Worm (Caenorhabditis elegans) whole organism, L4 larva: ENCODE data around the gene T01H3.3.
A peak's percentile ranks its signal among the peaks of the same experiment; 100 is the strongest.

Experiments used
- F49E8.2 ChIP-seq: sonication (generic microtip); optimal IDR thresholded peaks from 2 replicates; lab custom pipeline; 2016; ENCODE audit warnings: missing compliant biosample characterization, mild to moderate bottlenecking, missing genetic modification characterization, borderline replicate concordance
- Y105C5A.15 ChIP-seq: fragments of 200-800 bp; sonication (Bioruptor generic); IDR thresholded peaks from 2 replicates; pipeline ENCODE4 v1.3.6; 2022; ENCODE audit warnings: missing genetic modification characterization, missing compliant biosample characterization
- Y48G9A.11 ChIP-seq: fragments of 200-800 bp; sonication (Bioruptor generic); IDR thresholded peaks from 2 replicates; pipeline ENCODE4 v1.3.6; 2022; ENCODE audit warnings: missing genetic modification reagents, missing genetic modification characterization, missing compliant biosample characterization
- ZK337.2 ChIP-seq: fragments of 200-800 bp; sonication (Bioruptor generic); IDR thresholded peaks from 2 replicates; pipeline ENCODE4 v1.3.6; 2022; ENCODE audit warnings: missing genetic modification reagents, missing genetic modification characterization, missing compliant biosample characterization
- ama-1 ChIP-seq: fragments of 150-350 bp; optimal IDR thresholded peaks from 2 replicates; lab custom pipeline; 2014; ENCODE audit warnings: inconsistent platforms, mixed read lengths
- ceh-20 ChIP-seq: fragments of 200-800 bp; sonication (Bioruptor generic); IDR thresholded peaks from 2 replicates; pipeline ENCODE4 v1.3.6; 2022; ENCODE audit warnings: missing genetic modification reagents, missing genetic modification characterization, missing compliant biosample characterization
- ceh-62 ChIP-seq: sonication (generic microtip); optimal IDR thresholded peaks from 2 replicates; lab custom pipeline; 2017; ENCODE audit warnings: missing biosample characterization, missing genetic modification characterization
- ces-1 ChIP-seq: fragments of 150-350 bp; sonication (generic microtip); optimal IDR thresholded peaks from 4 replicates; lab custom pipeline; 2014; ENCODE audit warnings: missing biosample characterization, missing genetic modification reagents, missing genetic modification characterization
- ctbp-1 ChIP-seq: fragments of 200-800 bp; sonication (Bioruptor generic); IDR thresholded peaks from 2 replicates; pipeline ENCODE4 v1.3.6; 2022; ENCODE audit warnings: missing genetic modification reagents, missing genetic modification characterization, missing compliant biosample characterization
- dmd-6 ChIP-seq: fragments of 200-800 bp; sonication (Bioruptor generic); IDR thresholded peaks from 2 replicates; pipeline ENCODE4 v1.3.6; 2022; ENCODE audit warnings: missing genetic modification reagents, missing genetic modification characterization, missing compliant biosample characterization
- dmd-9 ChIP-seq: fragments of 200-800 bp; sonication (Bioruptor generic); IDR thresholded peaks from 2 replicates; pipeline ENCODE4 v1.3.6; 2022; ENCODE audit warnings: missing genetic modification reagents, missing genetic modification characterization, missing compliant biosample characterization
- dpl-1 ChIP-seq: fragments of 150-350 bp; optimal IDR thresholded peaks from 2 replicates; lab custom pipeline; 2014; ENCODE audit warnings: missing biosample characterization, missing genetic modification reagents, missing genetic modification characterization
- duxl-1 ChIP-seq: sonication (generic microtip); optimal IDR thresholded peaks from 2 replicates; lab custom pipeline; 2016; ENCODE audit warnings: mild to moderate bottlenecking, missing genetic modification characterization, moderate library complexity, missing compliant biosample characterization; ENCODE audit not compliant: poor library complexity
- dve-1 ChIP-seq: sonication (generic microtip); optimal IDR thresholded peaks from 2 replicates; lab custom pipeline; 2017; ENCODE audit warnings: antibody characterized with exemption, mild to moderate bottlenecking, missing genetic modification characterization, missing compliant biosample characterization; ENCODE audit not compliant: insufficient read depth
- egl-43 ChIP-seq: fragments of 200-800 bp; sonication (Bioruptor generic); IDR thresholded peaks from 2 replicates; pipeline ENCODE4 v1.3.6; 2022; ENCODE audit warnings: missing genetic modification reagents, missing genetic modification characterization, missing compliant biosample characterization
- fos-1 ChIP-seq: fragments of 150-350 bp; optimal IDR thresholded peaks from 2 replicates; lab custom pipeline; 2014; ENCODE audit warnings: missing biosample characterization, missing genetic modification characterization
- gei-8 ChIP-seq: fragments of 200-800 bp; sonication (Bioruptor generic); optimal IDR thresholded peaks from 2 replicates; lab custom pipeline; 2018; ENCODE audit warnings: mild to moderate bottlenecking, missing genetic modification characterization, missing compliant biosample characterization
- hlh-11 ChIP-seq: fragments of 200-800 bp; sonication (Bioruptor generic); optimal IDR thresholded peaks from 2 replicates; lab custom pipeline; 2018; ENCODE audit warnings: mild to moderate bottlenecking, missing genetic modification characterization, missing compliant biosample characterization
- hlh-30 ChIP-seq: sonication (generic microtip); optimal IDR thresholded peaks from 2 replicates; lab custom pipeline; 2017; ENCODE audit warnings: antibody characterized with exemption, mild to moderate bottlenecking, missing genetic modification characterization, missing compliant biosample characterization; ENCODE audit not compliant: insufficient read depth
- lim-7 ChIP-seq: fragments of 200-800 bp; sonication (Bioruptor generic); IDR thresholded peaks from 2 replicates; pipeline ENCODE4 v1.3.6; 2022; ENCODE audit warnings: missing genetic modification characterization, missing compliant biosample characterization
- lin-29 ChIP-seq: fragments of 200-800 bp; sonication (Bioruptor generic); IDR thresholded peaks from 2 replicates; pipeline ENCODE4 v1.3.6; 2022; ENCODE audit warnings: missing genetic modification reagents, missing genetic modification characterization, missing compliant biosample characterization
- lin-39 ChIP-seq: fragments of 150-350 bp; optimal IDR thresholded peaks from 2 replicates; lab custom pipeline; 2014; ENCODE audit warnings: missing biosample characterization, missing genetic modification reagents, missing genetic modification characterization
- madf-5 ChIP-seq, 2 experiments: fragments of 200-800 bp; sonication (Bioruptor generic); IDR thresholded peaks; 2 replicates each; pipeline ENCODE4 v1.3.6; 2022; ENCODE audit warnings: missing compliant biosample characterization in 2 of 2, missing genetic modification characterization in 2 of 2
- madf-9 ChIP-seq: fragments of 200-800 bp; sonication (Bioruptor generic); conservative IDR thresholded peaks from 2 replicates; pipeline ENCODE4 v1.3.6; 2022; ENCODE audit warnings: missing genetic modification reagents, missing genetic modification characterization, missing compliant biosample characterization
- mdl-1 ChIP-seq, 2 experiments: fragments of 150-350 bp in 1 of 2; sonication (generic microtip) in 1 of 2; optimal IDR thresholded peaks; 2 replicates each; lab custom pipeline; 2014 to 2017; ENCODE audit warnings: missing biosample characterization in 2 of 2, missing genetic modification characterization in 2 of 2
- mdt-29 ChIP-seq: fragments of 200-800 bp; sonication (Bioruptor generic); IDR thresholded peaks from 2 replicates; pipeline ENCODE4 v1.3.6; 2022; ENCODE audit warnings: missing genetic modification reagents, missing genetic modification characterization, missing compliant biosample characterization
- mep-1 ChIP-seq: fragments of 150-350 bp; sonication (generic microtip); optimal IDR thresholded peaks from 3 replicates; lab custom pipeline; 2014; ENCODE audit warnings: missing biosample characterization, missing genetic modification characterization
- mes-2 ChIP-seq: sonication (generic microtip); optimal IDR thresholded peaks from 2 replicates; lab custom pipeline; 2016; ENCODE audit warnings: missing genotype, mild to moderate bottlenecking, missing genetic modification characterization, missing compliant biosample characterization; ENCODE audit not compliant: poor library complexity, severe bottlenecking
- nhr-11 ChIP-seq: fragments of 150-350 bp; optimal IDR thresholded peaks from 2 replicates; lab custom pipeline; 2014; ENCODE audit warnings: missing biosample characterization, missing genetic modification characterization
- nhr-111 ChIP-seq: fragments of 200-800 bp; sonication (Bioruptor generic); optimal IDR thresholded peaks from 2 replicates; lab custom pipeline; 2018; ENCODE audit warnings: mild to moderate bottlenecking, missing genetic modification characterization, missing compliant biosample characterization
- nhr-237 ChIP-seq: sonication (generic microtip); optimal IDR thresholded peaks from 2 replicates; lab custom pipeline; 2017; ENCODE audit warnings: missing biosample characterization, missing genetic modification characterization
- nhr-76 ChIP-seq: fragments of 150-350 bp; optimal IDR thresholded peaks from 2 replicates; lab custom pipeline; 2014; ENCODE audit warnings: missing biosample characterization, missing genetic modification characterization
- pha-4 ChIP-seq, 2 experiments: fragments of 150-350 bp in 1 of 2; fragments of 200-800 bp in 1 of 2; sonication (Bioruptor generic) in 1 of 2; IDR thresholded peaks in 1 of 2; optimal IDR thresholded peaks in 1 of 2; 2 replicates each; pipeline versions ENCODE4 v1.3.6 to Lab custom; 2014 to 2022; ENCODE audit warnings: missing genetic modification characterization in 2 of 2, missing genetic modification reagents in 2 of 2, missing biosample characterization in 1 of 2, missing compliant biosample characterization in 1 of 2
- pqm-1 ChIP-seq: sonication (generic microtip); optimal IDR thresholded peaks from 2 replicates; lab custom pipeline; 2017; ENCODE audit warnings: missing biosample characterization, missing genetic modification characterization
- rbr-2 ChIP-seq: sonication (generic microtip); optimal IDR thresholded peaks from 2 replicates; lab custom pipeline; 2016; ENCODE audit warnings: missing genotype, missing genetic modification characterization, missing compliant biosample characterization
- sdz-12 ChIP-seq: fragments of 200-800 bp; sonication (Bioruptor generic); optimal IDR thresholded peaks from 2 replicates; lab custom pipeline; 2018; ENCODE audit warnings: mild to moderate bottlenecking, missing genetic modification characterization, missing compliant biosample characterization
- spr-1 ChIP-seq: sonication (generic microtip); optimal IDR thresholded peaks from 2 replicates; lab custom pipeline; 2016; ENCODE audit warnings: mild to moderate bottlenecking, missing genetic modification characterization, missing compliant biosample characterization
- tra-1 ChIP-seq: fragments of 200-800 bp; sonication (Bioruptor generic); IDR thresholded peaks from 2 replicates; pipeline ENCODE4 v1.3.6; 2022; ENCODE audit warnings: missing genetic modification reagents, missing genetic modification characterization, missing compliant biosample characterization
- unc-62 ChIP-seq, 3 experiments: fragments of 150-350 bp in 1 of 3; sonication (generic microtip); optimal IDR thresholded peaks in 2 of 3; peaks in 1 of 3; 1 replicate in 1 of 3; 2 replicates in 2 of 3; lab custom pipeline; 2014 to 2017; ENCODE audit warnings: missing biosample characterization in 3 of 3, missing genetic modification characterization in 3 of 3, missing genetic modification reagents in 3 of 3, missing genotype in 1 of 3
- zag-1 ChIP-seq: fragments of 150-350 bp; optimal IDR thresholded peaks from 2 replicates; lab custom pipeline; 2014; ENCODE audit warnings: missing biosample characterization, missing genetic modification characterization
- zip-11 ChIP-seq: fragments of 200-800 bp; sonication (Bioruptor generic); IDR thresholded peaks from 2 replicates; pipeline ENCODE4 v1.3.6; 2022; ENCODE audit warnings: missing genetic modification characterization, missing compliant biosample characterization
- ztf-11 ChIP-seq: fragments of 150-350 bp; optimal IDR thresholded peaks from 2 replicates; lab custom pipeline; 2014; ENCODE audit warnings: missing biosample characterization, missing genetic modification characterization
- ztf-7 ChIP-seq: fragments of 150-350 bp; optimal IDR thresholded peaks from 2 replicates; lab custom pipeline; 2014; ENCODE audit warnings: missing biosample characterization, missing genetic modification characterization

The T01H3.3 gene

ce11 chrII:7891869-7892615 lies 18.3 kb upstream of the T01H3.3 start (continued):
- TF ChIP-seq F49E8.2 = no peak
- no peak for TF ChIP-seq gei-8 (GFP tag; lab: Kevin White, UChicago)
- no peak for TF ChIP-seq lin-29
- TF ChIP-seq sdz-12 = no peak
- TF ChIP-seq egl-43 = peak; percentile 60
- TF ChIP-seq spr-1 (tag; lab: Kevin White, UChicago) = no peak
- TF ChIP-seq dmd-9 (GFP tag; lab: Robert Waterston, UW) = no peak
- peak; percentile 2 for TF ChIP-seq mep-1 (tag; lab: Kevin White, UChicago)
- TF ChIP-seq rbr-2 (tag; lab: Kevin White, UChicago) = peak; percentile 68
- TF ChIP-seq ama-1 = no peak
- TF ChIP-seq dmd-6 (GFP tag; lab: Robert Waterston, UW) = peak; percentile 73
- TF ChIP-seq dpl-1 (GFP tag; lab: Kevin White, UChicago) = no peak
- peak in 1 of 2 experiments; percentile 24 for TF ChIP-seq unc-62 (GFP tag; optimal IDR thresholded peaks at IDR 0.05 in 1 of 2; lab: Kevin White, UChicago)
- TF ChIP-seq unc-62 (tag; optimal IDR thresholded peaks at IDR 0.05; lab: Kevin White, UChicago) = no peak
- TF ChIP-seq mdl-1 (tag; optimal IDR thresholded peaks at IDR 0.05; lab: Kevin White, UChicago) = peak in 1 of 2 experiments; percentile 11
- TF ChIP-seq Y48G9A.11 = no peak
- peak; percentile 56 for TF ChIP-seq pqm-1
- no peak for TF ChIP-seq ZK337.2
- TF ChIP-seq lim-7 (GFP tag; lab: Robert Waterston, UW) = no peak
- 0 out of 2 replicates have a peak, but pooled peaks have one; percentile 40 for TF ChIP-seq ctbp-1 (GFP tag; lab: Robert Waterston, UW)
- no peak for TF ChIP-seq fos-1 (tag; lab: Kevin White, UChicago)
- TF ChIP-seq ztf-7 (tag; lab: Kevin White, UChicago) = no peak
- TF ChIP-seq, all 104 proteins: peak for 25

DNA sequence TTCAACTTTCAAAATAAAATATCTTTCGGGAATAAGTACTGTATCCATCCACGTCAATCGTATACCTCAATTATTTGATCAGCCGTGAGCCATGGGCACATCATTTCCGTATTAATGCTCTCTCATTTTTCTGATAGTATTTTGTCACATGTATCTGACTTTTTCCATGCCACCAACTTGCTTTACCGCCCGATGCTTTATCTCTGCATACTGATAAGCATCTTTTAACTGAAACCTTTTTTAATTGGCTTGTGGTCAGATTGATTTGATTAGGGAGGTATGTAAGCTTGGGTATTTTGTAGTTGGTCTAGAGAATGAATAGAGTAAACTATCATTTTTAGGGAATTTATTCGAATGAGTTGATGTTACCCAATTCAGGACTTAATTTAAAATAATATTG lies 15.6 kb upstream of the T01H3.3 start:
- no peak for TF ChIP-seq Y48G9A.11
- TF ChIP-seq mes-2 (tag; lab: Kevin White, UChicago) = no peak
- TF ChIP-seq hlh-30 = peak; percentile 37
- no peak for TF ChIP-seq mdt-29
- peak; percentile 48 for TF ChIP-seq pqm-1
- no peak for TF ChIP-seq madf-5 (GFP tag; IDR thresholded peaks at IDR 0.05; lab: Robert Waterston, UW)
- peak; percentile 21 for TF ChIP-seq dve-1 (tag; lab: Kevin White, UChicago)
- TF ChIP-seq ceh-20 = no peak
- peak; percentile 28; the same call in 1 of the 2 replicates for TF ChIP-seq dmd-6 (GFP tag; lab: Robert Waterston, UW)
- no peak for TF ChIP-seq ces-1
- TF ChIP-seq nhr-237 (tag; lab: Kevin White, UChicago) = no peak
- no peak for TF ChIP-seq tra-1 (GFP tag; lab: Robert Waterston, UW)
- no peak for TF ChIP-seq zag-1 (tag; lab: Kevin White, UChicago)
- no peak for TF ChIP-seq pha-4 (GFP tag; IDR thresholded peaks at IDR 0.05; lab: Robert Waterston, UW)
- no peak for TF ChIP-seq pha-4 (tag; optimal IDR thresholded peaks at IDR 0.05; lab: Kevin White, UChicago)
- TF ChIP-seq duxl-1 = no peak
- TF ChIP-seq zip-11 (GFP tag; lab: Robert Waterston, UW) = no peak
- no peak for TF ChIP-seq madf-9 (GFP tag; lab: Robert Waterston, UW)
- TF ChIP-seq Y105C5A.15 (GFP tag; lab: Robert Waterston, UW) = no peak
- TF ChIP-seq ceh-62 (tag; lab: Kevin White, UChicago) = no peak
- no peak for TF ChIP-seq gei-8 (GFP tag; lab: Kevin White, UChicago)
- no peak for TF ChIP-seq lin-39
- TF ChIP-seq dmd-9 (GFP tag; lab: Robert Waterston, UW) = no peak
- no peak for TF ChIP-seq ZK337.2
- TF ChIP-seq nhr-76 (tag; lab: Kevin White, UChicago) = no peak
- TF ChIP-seq nhr-11 = no peak
- TF ChIP-seq hlh-11 = peak; percentile 52
- no peak for TF ChIP-seq nhr-111
- TF ChIP-seq ztf-11 = no peak
- TF ChIP-seq, all 104 proteins: peak for 5
